Fruit fly (Drosophila melanogaster) Kc167 (cell line): ENCODE measurements around the gene Ccp84Ae.

Source experiments
- Myc ChIP-seq: fragments of >200 bp; optimal IDR thresholded peaks from 2 replicates; lab custom pipeline; 2017; ENCODE audit warnings: missing external identifiers
- Sin3A ChIP-seq: fragments of >200 bp; optimal IDR thresholded peaks from 2 replicates; lab custom pipeline; 2018; ENCODE audit warnings: missing external identifiers
- psq ChIP-seq: fragments of >200 bp; optimal IDR thresholded peaks from 2 replicates; lab custom pipeline; 2017; ENCODE audit warnings: missing external identifiers
- ttk ChIP-seq: sonication (Bioruptor generic); optimal IDR thresholded peaks from 2 replicates; lab custom pipeline; 2017; ENCODE audit warnings: missing external identifiers

DNA sequence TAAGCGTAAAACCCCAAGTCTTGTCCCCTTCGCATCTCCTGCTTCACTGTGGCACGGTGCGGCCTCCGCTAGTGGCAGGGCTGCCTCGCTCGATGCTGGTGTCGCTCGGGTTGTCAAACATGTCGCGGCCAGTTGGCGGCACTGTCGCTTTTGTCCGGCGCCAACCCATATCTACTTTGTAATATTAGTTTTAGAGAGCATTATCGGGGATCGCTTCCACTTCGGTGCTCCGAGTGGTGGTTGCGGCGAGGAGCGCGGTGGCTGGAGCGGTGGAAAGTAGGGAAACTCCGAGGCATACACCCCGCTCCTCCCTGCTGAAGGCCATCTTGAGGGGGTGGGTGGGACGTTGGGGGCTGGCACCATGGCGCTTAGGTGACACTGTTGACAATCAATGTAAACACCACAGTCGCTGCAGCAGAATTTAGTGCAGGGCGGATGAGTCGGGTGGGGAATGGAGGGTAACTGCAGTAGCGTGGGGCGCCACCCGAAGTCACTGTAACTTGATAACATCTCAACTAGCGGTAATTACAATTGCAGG, 26.4 kb downstream of the Ccp84Ae start:
- TF ChIP-seq psq (lab: Kevin White, UChicago) (no peak), ttk (no peak), Myc (no peak), Sin3A (lab: Kevin White, UChicago) (no peak)
